Fruit fly (Drosophila melanogaster) whole organism, pupa: ENCODE results near the gene CG5883.

Experiments
- CG12605 ChIP-seq: fragments of 200-800 bp; sonication (Bioruptor generic); IDR thresholded peaks from 2 replicates; pipeline ENCODE4 v1.3.6; 2022; ENCODE audit warnings: missing biosample characterization, missing genetic modification characterization
- CG13204 ChIP-seq: fragments of 200-800 bp; sonication (Bioruptor generic); optimal IDR thresholded peaks from 2 replicates; lab custom pipeline; 2018; ENCODE audit warnings: missing biosample characterization, mild to moderate bottlenecking, missing genetic modification characterization, moderate library complexity
- CG15710 ChIP-seq: fragments of 200-800 bp; sonication (Bioruptor generic); optimal IDR thresholded peaks from 2 replicates; lab custom pipeline; 2018; ENCODE audit warnings: missing biosample characterization, mild to moderate bottlenecking, missing genetic modification characterization, moderate library complexity
- CG17806 ChIP-seq: fragments of 200-800 bp; sonication (Bioruptor generic); optimal IDR thresholded peaks from 2 replicates; lab custom pipeline; 2018; ENCODE audit warnings: missing biosample characterization, mild to moderate bottlenecking, missing genetic modification characterization, moderate library complexity
- CG32121 ChIP-seq: fragments of 200-800 bp; sonication (Bioruptor generic); IDR thresholded peaks from 2 replicates; pipeline ENCODE4 v1.3.6; 2022; ENCODE audit warnings: missing biosample characterization, missing genetic modification characterization
- CG8159 ChIP-seq: fragments of 200-800 bp; sonication (Bioruptor generic); optimal IDR thresholded peaks from 3 replicates; lab custom pipeline; 2018; ENCODE audit warnings: missing biosample characterization, mild to moderate bottlenecking, missing genetic modification characterization, moderate library complexity
- CG9948 ChIP-seq: fragments of 200-800 bp; sonication (Bioruptor generic); optimal IDR thresholded peaks from 2 replicates; lab custom pipeline; 2018; ENCODE audit warnings: missing biosample characterization, mild to moderate bottlenecking, missing genetic modification characterization, moderate library complexity
- D1 ChIP-seq: fragments of 200-800 bp; sonication (Bioruptor generic); optimal IDR thresholded peaks from 2 replicates; lab custom pipeline; 2018; ENCODE audit warnings: missing biosample characterization, mild to moderate bottlenecking, missing genetic modification characterization, moderate library complexity
- EcR ChIP-seq: fragments of 200-800 bp; sonication (Bioruptor generic); optimal IDR thresholded peaks from 3 replicates; lab custom pipeline; 2019; ENCODE audit warnings: missing biosample characterization, missing genetic modification characterization, mild to moderate bottlenecking, moderate library complexity, missing genetic modification reagents
- Ets98B ChIP-seq: fragments of 200-800 bp; sonication (Bioruptor generic); IDR thresholded peaks from 2 replicates; pipeline ENCODE4 v1.3.6; 2022; ENCODE audit warnings: missing biosample characterization, missing genetic modification characterization
- Pif1A ChIP-seq: fragments of 200-800 bp; sonication (Bioruptor generic); optimal IDR thresholded peaks from 3 replicates; lab custom pipeline; 2016; ENCODE audit warnings: missing biosample characterization, missing genetic modification characterization
- Pif1B ChIP-seq: fragments of 200-800 bp; sonication (Bioruptor generic); optimal IDR thresholded peaks from 3 replicates; lab custom pipeline; 2016; ENCODE audit warnings: missing biosample characterization, missing genetic modification characterization

- no peak for TF ChIP-seq CG12605 (GFP tag; lab: Robert Waterston, UW)
- TF ChIP-seq EcR (GFP tag; lab: Kevin White, UChicago), result no peak
- no peak for TF ChIP-seq CG15710 (tag; lab: Kevin White, UChicago)
- no peak for TF ChIP-seq D1 (tag; lab: Kevin White, UChicago)
- TF ChIP-seq CG17806 (tag; lab: Kevin White, UChicago), result no peak
- TF ChIP-seq Pif1A (GFP tag; lab: Kevin White, UChicago), result no peak
- no peak for TF ChIP-seq Pif1B (GFP tag; lab: Kevin White, UChicago)
- TF ChIP-seq CG13204 (GFP tag; lab: Kevin White, UChicago), result no peak
- no peak for TF ChIP-seq CG32121 (GFP tag; lab: Robert Waterston, UW)
- no peak for TF ChIP-seq Ets98B (GFP tag; lab: Robert Waterston, UW)
- TF ChIP-seq CG9948 (tag; lab: Kevin White, UChicago), result no peak
- no peak for TF ChIP-seq CG8159
These were observed 13.1 kb upstream of the CG5883 start, which contains the start of the genes CG11570 and CG43294 for dm6 chr3L:11957669-11958333.
